Worm (Caenorhabditis elegans): ENCODE results near the gene Y53G8AR.6.

ce11 chrIII:3279304-3279703, 15.2 kb upstream of the Y53G8AR.6 start:
- TF ChIP-seq hmbx-1 (tag; optimal IDR thresholded peaks at IDR 0.05) = no peak
- TF ChIP-seq pes-1 (GFP tag; IDR thresholded peaks at IDR 0.05) = no peak
- no peak for TF ChIP-seq ets-7 (tag; optimal IDR thresholded peaks at IDR 0.05)
- TF ChIP-seq scrt-1 (GFP tag; IDR thresholded peaks at IDR 0.05) = no peak
- TF ChIP-seq ama-1 (optimal IDR thresholded peaks at IDR 0.05) = no peak
- TF ChIP-seq hnd-1 (tag; optimal IDR thresholded peaks at IDR 0.05) = no peak
- TF ChIP-seq hmg-4 (GFP tag; optimal IDR thresholded peaks at IDR 0.05) = no peak
- TF ChIP-seq sea-1 (GFP tag; conservative IDR thresholded peaks at IDR 0.05) = no peak
